Worm (Caenorhabditis elegans) whole organism, L3 larva: ENCODE results near the gene ncx-7.

ENCODE experiments used
- ceh-9 ChIP-seq: sonication (generic microtip); optimal IDR thresholded peaks from 2 replicates; lab custom pipeline; 2018; ENCODE audit warnings: missing biosample characterization, missing genetic modification characterization
- fos-1 ChIP-seq: fragments of 150-350 bp; optimal IDR thresholded peaks from 2 replicates; lab custom pipeline; 2014; ENCODE audit warnings: missing biosample characterization, missing genetic modification characterization
- hmg-11 ChIP-seq: sonication (generic microtip); optimal IDR thresholded peaks from 2 replicates; lab custom pipeline; 2016; ENCODE audit warnings: missing genetic modification characterization, missing compliant biosample characterization
- mdl-1 ChIP-seq: fragments of 150-350 bp; optimal IDR thresholded peaks from 2 replicates; lab custom pipeline; 2014; ENCODE audit warnings: missing biosample characterization, missing genetic modification characterization
- nhr-237 ChIP-seq: fragments of 150-350 bp; optimal IDR thresholded peaks from 2 replicates; lab custom pipeline; 2014; ENCODE audit warnings: missing biosample characterization, missing genetic modification characterization
- nhr-76 ChIP-seq: fragments of 150-350 bp; sonication (generic microtip); optimal IDR thresholded peaks from 5 replicates; lab custom pipeline; 2014; ENCODE audit warnings: missing biosample characterization, missing genetic modification characterization
- skn-1 ChIP-seq: fragments of 150-350 bp; optimal IDR thresholded peaks from 2 replicates; lab custom pipeline; 2014; ENCODE audit warnings: missing biosample characterization, missing genetic modification characterization
- snpc-4 ChIP-seq: fragments of 150-350 bp; optimal IDR thresholded peaks from 2 replicates; lab custom pipeline; 2014; ENCODE audit warnings: missing biosample characterization, missing genetic modification characterization
- unc-62 ChIP-seq: fragments of 150-350 bp; sonication (generic microtip); optimal IDR thresholded peaks from 4 replicates; lab custom pipeline; 2014; ENCODE audit warnings: missing biosample characterization, missing genetic modification reagents, missing genetic modification characterization
- zag-1 ChIP-seq: fragments of 150-350 bp; optimal IDR thresholded peaks from 2 replicates; lab custom pipeline; 2014; ENCODE audit warnings: missing biosample characterization, missing genetic modification characterization
- ztf-11 ChIP-seq: fragments of 150-350 bp; optimal IDR thresholded peaks from 2 replicates; lab custom pipeline; 2014; ENCODE audit warnings: missing biosample characterization, missing genetic modification characterization

DNA sequence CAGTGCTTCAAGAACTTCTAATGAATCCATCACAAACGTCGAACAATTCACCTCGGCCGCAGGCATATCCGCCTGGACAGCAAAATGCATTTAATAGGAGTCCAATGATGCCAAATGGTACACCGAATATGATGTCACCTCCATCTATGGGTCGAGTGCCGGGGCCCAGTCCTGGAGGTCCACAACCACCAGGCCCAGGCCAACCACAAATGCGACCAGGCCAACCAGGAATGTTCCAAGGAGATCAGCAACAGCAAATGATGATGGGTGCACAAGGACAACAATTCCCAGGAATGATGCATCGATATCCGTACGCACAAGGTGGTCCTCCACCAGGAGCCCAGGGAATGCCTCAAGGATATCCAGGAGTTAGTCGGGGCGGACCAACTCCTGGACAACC is 47.0 kb upstream of the ncx-7 start:
- TF ChIP-seq snpc-4 (tag; lab: Kevin White, UChicago) (no peak), mdl-1 (no peak), nhr-76 (tag; lab: Kevin White, UChicago) (no peak), ztf-11 (no peak), ceh-9 (tag; lab: Kevin White, UChicago) (no peak), unc-62 (GFP tag; lab: Kevin White, UChicago) (no peak), fos-1 (tag; lab: Kevin White, UChicago) (no peak), hmg-11 (no peak), skn-1 (tag; lab: Kevin White, UChicago) (no peak), zag-1 (tag; lab: Kevin White, UChicago) (no peak), nhr-237 (tag; lab: Kevin White, UChicago) (no peak)
